Worm (Caenorhabditis elegans) whole organism, L3 larva: ENCODE data around the gene Y94H6A.12.
"Not testable (repeated sequence)": the region's sequence is repeated elsewhere in the genome, so short reads cannot be mapped to it uniquely, and the experiment has no call there.

Source experiments
- ZK546.5 ChIP-seq: sonication (generic microtip); optimal IDR thresholded peaks from 2 replicates; lab custom pipeline; 2017; ENCODE audit warnings: missing biosample characterization, missing genetic modification characterization
- ama-1 ChIP-seq: fragments of 150-350 bp; optimal IDR thresholded peaks from 2 replicates; lab custom pipeline; 2018
- ceh-16 ChIP-seq: sonication (generic microtip); optimal IDR thresholded peaks from 2 replicates; lab custom pipeline; 2017; ENCODE audit warnings: missing biosample characterization, missing genetic modification characterization
- daf-12 ChIP-seq: fragments of 150-350 bp; optimal IDR thresholded peaks from 2 replicates; lab custom pipeline; 2014; ENCODE audit warnings: missing biosample characterization, missing genetic modification reagents, missing genetic modification characterization
- egl-27 ChIP-seq: sonication (generic microtip); optimal IDR thresholded peaks from 4 replicates; lab custom pipeline; 2017; ENCODE audit warnings: missing biosample characterization, missing genetic modification reagents, missing genetic modification characterization
- elt-1 ChIP-seq: fragments of 150-350 bp; optimal IDR thresholded peaks from 2 replicates; lab custom pipeline; 2014; ENCODE audit warnings: missing biosample characterization, missing genetic modification characterization
- elt-2 ChIP-seq: sonication (generic microtip); optimal IDR thresholded peaks from 2 replicates; lab custom pipeline; 2016; ENCODE audit warnings: missing genetic modification reagents, mild to moderate bottlenecking, missing genetic modification characterization, missing compliant biosample characterization
- fkh-10 ChIP-seq: sonication (generic microtip); optimal IDR thresholded peaks from 2 replicates; lab custom pipeline; 2017; ENCODE audit warnings: missing biosample characterization, missing genetic modification reagents, missing genetic modification characterization
- fkh-2 ChIP-seq: fragments of 150-350 bp; optimal IDR thresholded peaks from 2 replicates; lab custom pipeline; 2014; ENCODE audit warnings: missing biosample characterization, missing genetic modification reagents, missing genetic modification characterization
- fos-1 ChIP-seq: fragments of 150-350 bp; optimal IDR thresholded peaks from 2 replicates; lab custom pipeline; 2014; ENCODE audit warnings: missing biosample characterization, missing genetic modification characterization
- jun-1 ChIP-seq: fragments of 150-350 bp; optimal IDR thresholded peaks from 2 replicates; lab custom pipeline; 2014; ENCODE audit warnings: missing biosample characterization, missing genetic modification reagents, missing genetic modification characterization
- lin-15B ChIP-seq: fragments of 150-350 bp; optimal IDR thresholded peaks from 2 replicates; lab custom pipeline; 2014; ENCODE audit warnings: missing biosample characterization, missing genetic modification characterization
- lsy-12 ChIP-seq: sonication (generic microtip); optimal IDR thresholded peaks from 2 replicates; lab custom pipeline; 2016; ENCODE audit warnings: mild to moderate bottlenecking, missing genetic modification characterization, missing compliant biosample characterization
- nfya-1 ChIP-seq: sonication (generic microtip); optimal IDR thresholded peaks from 2 replicates; lab custom pipeline; 2017; ENCODE audit warnings: missing genetic modification characterization, mild to moderate bottlenecking, missing compliant biosample characterization, antibody characterized with exemption, moderate library complexity; ENCODE audit not compliant: insufficient read depth
- nhr-11 ChIP-seq: fragments of 150-350 bp; optimal IDR thresholded peaks from 2 replicates; lab custom pipeline; 2014; ENCODE audit warnings: missing biosample characterization, missing genetic modification characterization
- nhr-23 ChIP-seq: fragments of 150-350 bp; optimal IDR thresholded peaks from 2 replicates; lab custom pipeline; 2014; ENCODE audit warnings: missing biosample characterization, missing genetic modification reagents, missing genetic modification characterization
- nhr-237 ChIP-seq: fragments of 150-350 bp; optimal IDR thresholded peaks from 2 replicates; lab custom pipeline; 2014; ENCODE audit warnings: missing biosample characterization, missing genetic modification characterization
- nhr-25 ChIP-seq: sonication (generic microtip); optimal IDR thresholded peaks from 2 replicates; lab custom pipeline; 2017; ENCODE audit warnings: missing biosample characterization, missing genetic modification characterization
- nhr-67 ChIP-seq: fragments of 150-350 bp; optimal IDR thresholded peaks from 2 replicates; lab custom pipeline; 2014; ENCODE audit warnings: missing biosample characterization, missing genetic modification characterization
- nhr-76 ChIP-seq: fragments of 150-350 bp; sonication (generic microtip); optimal IDR thresholded peaks from 5 replicates; lab custom pipeline; 2014; ENCODE audit warnings: missing biosample characterization, missing genetic modification characterization
- nhr-77 ChIP-seq: fragments of 150-350 bp; optimal IDR thresholded peaks from 2 replicates; lab custom pipeline; 2014; ENCODE audit warnings: missing biosample characterization, missing genetic modification characterization
- pha-4 ChIP-seq: fragments of 150-350 bp; optimal IDR thresholded peaks from 2 replicates; lab custom pipeline; 2014; ENCODE audit warnings: missing biosample characterization, missing genetic modification reagents, missing genetic modification characterization
- pqm-1 ChIP-seq: fragments of 150-350 bp; optimal IDR thresholded peaks from 2 replicates; lab custom pipeline; 2017; ENCODE audit warnings: missing biosample characterization, missing genetic modification characterization, inconsistent platforms
- skn-1 ChIP-seq: fragments of 150-350 bp; optimal IDR thresholded peaks from 2 replicates; lab custom pipeline; 2014; ENCODE audit warnings: missing biosample characterization, missing genetic modification characterization
- snpc-4 ChIP-seq: fragments of 150-350 bp; optimal IDR thresholded peaks from 2 replicates; lab custom pipeline; 2014; ENCODE audit warnings: missing biosample characterization, missing genetic modification characterization
- unc-39 ChIP-seq: sonication (generic microtip); optimal IDR thresholded peaks from 4 replicates; lab custom pipeline; 2017; ENCODE audit warnings: missing biosample characterization, missing genetic modification characterization
- unc-62 ChIP-seq: fragments of 150-350 bp; sonication (generic microtip); optimal IDR thresholded peaks from 4 replicates; lab custom pipeline; 2014; ENCODE audit warnings: missing biosample characterization, missing genetic modification reagents, missing genetic modification characterization
- zag-1 ChIP-seq: fragments of 150-350 bp; optimal IDR thresholded peaks from 2 replicates; lab custom pipeline; 2014; ENCODE audit warnings: missing biosample characterization, missing genetic modification characterization
- ztf-4 ChIP-seq: fragments of 150-350 bp; optimal IDR thresholded peaks from 2 replicates; lab custom pipeline; 2014; ENCODE audit warnings: missing biosample characterization, missing genetic modification characterization

Y94H6A.12 gene

ce11 chrIV:2725784-2726183 is 12.9 kb upstream of the Y94H6A.12 start, which contains the start of gene ubxn-2 (continued):
- peak; percentile 59 for TF ChIP-seq nhr-25 (tag; lab: Kevin White, UChicago)
- TF ChIP-seq nhr-23: peak; percentile 69
- TF ChIP-seq jun-1 (tag; lab: Kevin White, UChicago): peak; percentile 23
- TF ChIP-seq elt-1 (tag; lab: Kevin White, UChicago): no peak
- TF ChIP-seq unc-62 (GFP tag; lab: Kevin White, UChicago): no peak
- no peak for TF ChIP-seq unc-39
- TF ChIP-seq pha-4 (tag; lab: Kevin White, UChicago): peak; percentile 84
- no peak for TF ChIP-seq fkh-2
- no peak for TF ChIP-seq nhr-76 (tag; lab: Kevin White, UChicago)
- peak; percentile 50 for TF ChIP-seq fkh-10 (GFP tag; lab: Kevin White, UChicago)
- TF ChIP-seq skn-1 (tag; lab: Kevin White, UChicago): peak; percentile 74
- TF ChIP-seq lsy-12 (tag; lab: Kevin White, UChicago): no peak
- TF ChIP-seq nhr-11 (tag; lab: Kevin White, UChicago): no peak
- peak; percentile 50 for TF ChIP-seq elt-2 (tag; lab: Kevin White, UChicago)
- no peak for TF ChIP-seq nhr-237 (tag; lab: Kevin White, UChicago)

- not testable (repeated sequence) for TF ChIP-seq nhr-25 (tag; lab: Kevin White, UChicago); elt-1 (tag; lab: Kevin White, UChicago); lin-15B
These were observed 6.9 kb upstream of the Y94H6A.12 start, which contains the start of gene ndua-12 for ce11 chrIV:2719734-2720133. Gene ndua-12 (minus strand): TSS chrIV:2719834.

ce11 chrIV:2716474-2716873 is 3.6 kb upstream of the Y94H6A.12 start, which contains the start of gene Y94H6A.7:
Gene Y94H6A.7 (minus strand): TSS chrIV:2716574.
- TF ChIP-seq daf-12; jun-1 (tag; lab: Kevin White, UChicago); ceh-16: not testable (repeated sequence)

- TF ChIP-seq nhr-237 (tag; lab: Kevin White, UChicago) (no peak), egl-27 (no peak), pqm-1 (tag; lab: Kevin White, UChicago) (peak; percentile 60), zag-1 (tag; lab: Kevin White, UChicago) (no peak), nhr-67 (tag; lab: Kevin White, UChicago) (no peak), fos-1 (tag; lab: Kevin White, UChicago) (no peak), lin-15B (peak; percentile 18), nhr-11 (tag; lab: Kevin White, UChicago) (no peak), ZK546.5 (tag; lab: Kevin White, UChicago) (no peak), elt-2 (tag; lab: Kevin White, UChicago) (peak; percentile 60), nfya-1 (tag; lab: Kevin White, UChicago) (peak; percentile 0), pha-4 (tag; lab: Kevin White, UChicago) (peak; percentile 31), ztf-4 (tag; lab: Kevin White, UChicago) (no peak), skn-1 (tag; lab: Kevin White, UChicago) (peak; percentile 34), nhr-77 (no peak), snpc-4 (tag; lab: Kevin White, UChicago) (no peak), fkh-10 (GFP tag; lab: Kevin White, UChicago) (no peak), lsy-12 (tag; lab: Kevin White, UChicago) (no peak)
These were observed 1.6 kb downstream of the Y94H6A.12 start for ce11 chrIV:2711122-2711669.

ce11 chrIV:2710203-2710935 is 2.5 kb downstream of the Y94H6A.12 start, which contains the start of gene Y94H6A.10:
Gene Y94H6A.10 (minus strand): TSS chrIV:2710666.
- TF ChIP-seq nhr-67 (tag; lab: Kevin White, UChicago) (no peak), ama-1 (lab: Kevin White, UChicago) (peak; percentile 79)
